Fruit fly (Drosophila melanogaster) whole organism, pupa: ENCODE results near the gene Oamb.

Experiments used
- CG10348 ChIP-seq: fragments of 200-800 bp; sonication (Bioruptor generic); IDR thresholded peaks from 2 replicates; pipeline ENCODE4 v1.3.6; 2022; ENCODE audit warnings: missing biosample characterization, missing genetic modification characterization
- CG12605 ChIP-seq: fragments of 200-800 bp; sonication (Bioruptor generic); IDR thresholded peaks from 2 replicates; pipeline ENCODE4 v1.3.6; 2022; ENCODE audit warnings: missing biosample characterization, missing genetic modification characterization
- CG17806 ChIP-seq: fragments of 200-800 bp; sonication (Bioruptor generic); optimal IDR thresholded peaks from 2 replicates; lab custom pipeline; 2018; ENCODE audit warnings: missing biosample characterization, mild to moderate bottlenecking, missing genetic modification characterization, moderate library complexity
- CG34367 ChIP-seq: fragments of 200-800 bp; sonication (Bioruptor generic); optimal IDR thresholded peaks from 2 replicates; lab custom pipeline; 2018; ENCODE audit warnings: missing biosample characterization, mild to moderate bottlenecking, missing genetic modification characterization
- CG4496 ChIP-seq: fragments of 200-800 bp; sonication (Bioruptor generic); IDR thresholded peaks from 3 replicates; pipeline ENCODE4 v1.3.6; 2022; ENCODE audit warnings: missing biosample characterization, missing genetic modification characterization
- CG8159 ChIP-seq: fragments of 200-800 bp; sonication (Bioruptor generic); optimal IDR thresholded peaks from 3 replicates; lab custom pipeline; 2018; ENCODE audit warnings: missing biosample characterization, mild to moderate bottlenecking, missing genetic modification characterization, moderate library complexity
- CG8301 ChIP-seq: fragments of 200-800 bp; sonication (Bioruptor generic); optimal IDR thresholded peaks from 2 replicates; lab custom pipeline; 2018; ENCODE audit warnings: missing biosample characterization, mild to moderate bottlenecking, missing genetic modification characterization
- D1 ChIP-seq: fragments of 200-800 bp; sonication (Bioruptor generic); optimal IDR thresholded peaks from 2 replicates; lab custom pipeline; 2018; ENCODE audit warnings: missing biosample characterization, mild to moderate bottlenecking, missing genetic modification characterization, moderate library complexity
- Ets98B ChIP-seq: fragments of 200-800 bp; sonication (Bioruptor generic); IDR thresholded peaks from 2 replicates; pipeline ENCODE4 v1.3.6; 2022; ENCODE audit warnings: missing biosample characterization, missing genetic modification characterization
- fd96Ca ChIP-seq: fragments of 200-800 bp; sonication (Bioruptor generic); IDR thresholded peaks from 3 replicates; pipeline ENCODE4 v1.3.6; 2022; ENCODE audit warnings: missing biosample characterization, missing genetic modification characterization
- gl ChIP-seq: fragments of 200-800 bp; sonication (Bioruptor generic); optimal IDR thresholded peaks from 2 replicates; lab custom pipeline; 2018; ENCODE audit warnings: missing biosample characterization, mild to moderate bottlenecking, missing genetic modification characterization
- rn ChIP-seq: fragments of 200-800 bp; sonication (Bioruptor generic); IDR thresholded peaks from 2 replicates; pipeline ENCODE4 v1.3.6; 2022; ENCODE audit warnings: missing biosample characterization, missing genetic modification characterization

DNA sequence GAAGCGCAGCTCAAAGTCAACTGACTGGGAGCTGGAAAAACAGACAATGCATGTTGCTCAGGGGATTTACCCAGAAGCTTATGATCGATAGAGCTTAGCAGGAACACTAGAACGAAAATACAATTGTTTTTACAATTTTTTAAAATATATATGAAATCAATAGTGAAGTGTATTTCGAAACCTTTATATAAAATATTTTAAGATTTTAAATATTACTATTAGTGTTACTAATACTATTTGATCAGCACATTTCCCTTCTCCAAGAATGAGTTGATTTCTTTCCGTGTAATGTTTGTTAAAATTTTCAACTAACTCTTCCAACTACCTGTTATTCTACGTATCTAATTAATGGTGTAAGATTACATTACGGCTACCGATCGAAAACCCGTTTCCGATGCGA lies 29.4 kb upstream of the Oamb start, which contains the start of gene CG31199:
- TF ChIP-seq CG12605 (GFP tag; lab: Robert Waterston, UW) (no peak), Ets98B (GFP tag; lab: Robert Waterston, UW) (no peak), CG8301 (no peak), fd96Ca (no peak), D1 (no peak), CG34367 (tag; lab: Kevin White, UChicago) (no peak), CG17806 (tag; lab: Kevin White, UChicago) (no peak), gl (tag; lab: Kevin White, UChicago) (no peak), CG10348 (no peak), rn (GFP tag; lab: Robert Waterston, UW) (no peak), CG4496 (GFP tag; lab: Robert Waterston, UW) (no peak), CG8159 (tag; lab: Kevin White, UChicago) (no peak)
